Worm (Caenorhabditis elegans): ENCODE data around the gene clec-5.

- no peak for TF ChIP-seq zag-1 (tag; optimal IDR thresholded peaks at IDR 0.05)
- no peak for TF ChIP-seq unc-62 (GFP tag; optimal IDR thresholded peaks at IDR 0.05)
- no peak for TF ChIP-seq ceh-82 (tag; optimal IDR thresholded peaks at IDR 0.05)
- no peak for TF ChIP-seq elt-3 (tag; optimal IDR thresholded peaks at IDR 0.05)
- no peak for TF ChIP-seq egl-27 (tag; optimal IDR thresholded peaks at IDR 0.05)
- no peak for TF ChIP-seq skn-1 (tag; optimal IDR thresholded peaks at IDR 0.05)
- TF ChIP-seq unc-55 (GFP tag; optimal IDR thresholded peaks at IDR 0.05): no peak
- TF ChIP-seq ama-1 (optimal IDR thresholded peaks at IDR 0.05): no peak
These were observed 16.6 kb downstream of the clec-5 start, which contains the start of gene C35D10.17 for ce11 chrIII:4866762-4867161.
